Fruit fly (Drosophila melanogaster) whole organism, embryonic: ENCODE data around the gene CG32554.

ENCODE experiments used
- Aef1 ChIP-seq: fragments of 200-800 bp; sonication (Bioruptor generic); IDR thresholded peaks from 3 replicates; pipeline ENCODE4 v1.3.6; 2022; ENCODE audit warnings: missing biosample characterization, missing genetic modification characterization
- Awh ChIP-seq: fragments of 200-800 bp; sonication (Bioruptor generic); IDR thresholded peaks from 2 replicates; pipeline ENCODE4, ENCODE4 v1.3.6; 2022; ENCODE audit warnings: missing biosample characterization, missing genetic modification characterization
- B-H1 ChIP-seq: fragments of 200-800 bp; sonication (Bioruptor generic); IDR thresholded peaks from 3 replicates; pipeline ENCODE4 v1.3.6; 2022; ENCODE audit warnings: missing biosample characterization, missing genetic modification characterization
- Blimp-1 ChIP-seq: fragments of 200-800 bp; sonication (Bioruptor generic); optimal IDR thresholded peaks from 3 replicates; lab custom pipeline; 2018; ENCODE audit warnings: missing biosample characterization, missing genetic modification characterization, mild to moderate bottlenecking, moderate library complexity, missing genetic modification reagents
- CG10209 ChIP-seq: fragments of 200-800 bp; sonication (Bioruptor generic); optimal IDR thresholded peaks from 3 replicates; lab custom pipeline; 2017; ENCODE audit warnings: missing biosample characterization, mild to moderate bottlenecking, missing genetic modification characterization, missing genetic modification reagents
- CG11247 ChIP-seq: fragments of 200-800 bp; sonication (Bioruptor generic); IDR thresholded peaks from 2 replicates; pipeline ENCODE4 v1.3.6; 2022; ENCODE audit warnings: missing biosample characterization, missing genetic modification characterization
- CG11456 ChIP-seq: fragments of 200-800 bp; sonication (Bioruptor generic); IDR thresholded peaks from 3 replicates; pipeline ENCODE4 v1.3.6; 2022; ENCODE audit warnings: missing biosample characterization, missing genetic modification characterization
- CG11504 ChIP-seq: fragments of 200-800 bp; sonication (Bioruptor generic); optimal IDR thresholded peaks from 3 replicates; lab custom pipeline; 2019; ENCODE audit warnings: missing biosample characterization, mild to moderate bottlenecking, missing genetic modification characterization, moderate library complexity
- CG12155 ChIP-seq: fragments of 200-800 bp; sonication (Bioruptor generic); optimal IDR thresholded peaks from 3 replicates; lab custom pipeline; 2016; ENCODE audit warnings: missing biosample characterization, missing genetic modification characterization
- CG12299 ChIP-seq: fragments of 200-800 bp; sonication (Bioruptor generic); optimal IDR thresholded peaks from 2 replicates; lab custom pipeline; 2018; ENCODE audit warnings: missing biosample characterization, mild to moderate bottlenecking, missing genetic modification characterization
- CG13287 ChIP-seq: fragments of 200-800 bp; sonication (Bioruptor generic); IDR thresholded peaks from 2 replicates; pipeline ENCODE4 v1.3.6; 2022; ENCODE audit warnings: missing biosample characterization, missing genetic modification characterization; ENCODE audit not compliant: partially characterized antibody
- CG13775 ChIP-seq: fragments of 200-800 bp; sonication (Bioruptor generic); optimal IDR thresholded peaks from 3 replicates; lab custom pipeline; 2017; ENCODE audit warnings: missing biosample characterization, mild to moderate bottlenecking, missing genetic modification characterization
- CG14965 ChIP-seq: fragments of 200-800 bp; sonication (Bioruptor generic); optimal IDR thresholded peaks from 2 replicates; lab custom pipeline; 2016; ENCODE audit warnings: missing biosample characterization, missing genetic modification characterization, borderline replicate concordance
- CG15601 ChIP-seq: fragments of 200-800 bp; sonication (Bioruptor generic); optimal IDR thresholded peaks from 3 replicates; lab custom pipeline; 2019; ENCODE audit warnings: missing biosample characterization, mild to moderate bottlenecking, missing genetic modification characterization, moderate library complexity
- CG18262 ChIP-seq: fragments of 200-800 bp; optimal IDR thresholded peaks from 3 replicates; lab custom pipeline; 2019; ENCODE audit warnings: missing biosample characterization, mild to moderate bottlenecking, missing genetic modification characterization, moderate library complexity
- CG2678 ChIP-seq: fragments of 200-800 bp; sonication (Bioruptor generic); optimal IDR thresholded peaks from 3 replicates; lab custom pipeline; 2019; ENCODE audit warnings: missing biosample characterization, mild to moderate bottlenecking, missing genetic modification characterization, moderate library complexity
- CG30403 ChIP-seq: fragments of 200-800 bp; sonication (Bioruptor generic); optimal IDR thresholded peaks from 3 replicates; lab custom pipeline; 2016; ENCODE audit warnings: missing biosample characterization, missing genetic modification characterization
- CG31388 ChIP-seq: fragments of 200-800 bp; sonication (Bioruptor generic); optimal IDR thresholded peaks from 2 replicates; lab custom pipeline; 2016; ENCODE audit warnings: missing biosample characterization, missing genetic modification characterization
- CG32772 ChIP-seq: fragments of 200-800 bp; sonication (Bioruptor generic); IDR thresholded peaks from 2 replicates; pipeline ENCODE4 v1.3.6; 2022; ENCODE audit warnings: missing biosample characterization, missing genetic modification characterization
- CG33557 ChIP-seq: fragments of 200-800 bp; sonication (Bioruptor generic); optimal IDR thresholded peaks from 2 replicates; lab custom pipeline; 2019; ENCODE audit warnings: missing biosample characterization, mild to moderate bottlenecking, missing genetic modification characterization, moderate library complexity
- CG43689 ChIP-seq: fragments of 200-800 bp; sonication (Bioruptor generic); IDR thresholded peaks from 2 replicates; pipeline ENCODE4 v1.3.6; 2022; ENCODE audit warnings: missing biosample characterization, missing genetic modification characterization
- CG6813 ChIP-seq: fragments of 200-800 bp; sonication (Bioruptor generic); optimal IDR thresholded peaks from 2 replicates; lab custom pipeline; 2017; ENCODE audit warnings: missing biosample characterization, missing genetic modification characterization, mild to moderate bottlenecking, moderate library complexity, missing genetic modification reagents
- CG9817 ChIP-seq: fragments of 200-800 bp; sonication (Bioruptor generic); optimal IDR thresholded peaks from 2 replicates; lab custom pipeline; 2018; ENCODE audit warnings: missing biosample characterization, mild to moderate bottlenecking, missing genetic modification characterization, moderate library complexity
- D19B ChIP-seq: fragments of 200-800 bp; sonication (Bioruptor generic); optimal IDR thresholded peaks from 2 replicates; lab custom pipeline; 2017; ENCODE audit warnings: missing biosample characterization, mild to moderate bottlenecking, missing genetic modification characterization
- Dbx ChIP-seq: fragments of 200-800 bp; sonication (Bioruptor generic); IDR thresholded peaks from 3 replicates; pipeline ENCODE4 v1.3.6; 2022; ENCODE audit warnings: missing biosample characterization, missing genetic modification characterization
- Dip3 ChIP-seq: fragments of 200-800 bp; sonication (Bioruptor generic); optimal IDR thresholded peaks from 3 replicates; lab custom pipeline; 2016; ENCODE audit warnings: missing biosample characterization, missing genetic modification characterization
- E2f1 ChIP-seq: fragments of 200-800 bp; sonication (Bioruptor generic); IDR thresholded peaks from 2 replicates; pipeline ENCODE4 v1.3.6; 2022; ENCODE audit warnings: missing biosample characterization, missing genetic modification characterization
- Ets65A ChIP-seq: fragments of 200-800 bp; sonication (Bioruptor generic); peaks from one replicate; lab custom pipeline; 2016; ENCODE audit warnings: missing biosample characterization, missing genetic modification characterization
- Hr78 ChIP-seq, 2 experiments: fragments of 200-800 bp in 1 of 2; fragments of >200 bp in 1 of 2; sonication (Bioruptor generic) in 1 of 2; optimal IDR thresholded peaks; 2 replicates each; lab custom pipeline; 2017 to 2019; ENCODE audit warnings: missing biosample characterization in 2 of 2, missing genetic modification characterization in 2 of 2, mild to moderate bottlenecking in 1 of 2, moderate library complexity in 1 of 2
- MTF-1 ChIP-seq: fragments of 200-800 bp; sonication (Bioruptor generic); optimal IDR thresholded peaks from 2 replicates; lab custom pipeline; 2018; ENCODE audit warnings: missing biosample characterization, mild to moderate bottlenecking, missing genetic modification characterization, borderline replicate concordance
- Mad ChIP-seq: fragments of 200-800 bp; sonication (Bioruptor generic); optimal IDR thresholded peaks from 2 replicates; lab custom pipeline; 2016; ENCODE audit warnings: missing biosample characterization, missing genetic modification characterization
- Myb ChIP-seq: fragments of 200-800 bp; sonication (Bioruptor generic); optimal IDR thresholded peaks from 2 replicates; lab custom pipeline; 2016; ENCODE audit warnings: missing biosample characterization, missing genetic modification characterization
- NfI ChIP-seq: fragments of 200-800 bp; sonication (Bioruptor generic); optimal IDR thresholded peaks from 3 replicates; lab custom pipeline; 2018; ENCODE audit warnings: missing biosample characterization, mild to moderate bottlenecking, missing genetic modification characterization, moderate library complexity
- Optix ChIP-seq: fragments of 200-800 bp; sonication (Bioruptor generic); IDR thresholded peaks from 3 replicates; pipeline ENCODE4 v1.3.6; 2022; ENCODE audit warnings: missing biosample characterization, missing genetic modification characterization
- Rx ChIP-seq: fragments of 200-800 bp; sonication (Bioruptor generic); IDR thresholded peaks from 2 replicates; pipeline ENCODE4 v1.3.6; 2022; ENCODE audit warnings: missing biosample characterization, missing genetic modification characterization
- Ssrp ChIP-seq: fragments of 200-800 bp; sonication (Bioruptor generic); optimal IDR thresholded peaks from 2 replicates; lab custom pipeline; 2018; ENCODE audit warnings: missing biosample characterization, mild to moderate bottlenecking, missing genetic modification characterization, moderate library complexity
- Stat92E ChIP-seq, 3 experiments: fragments of >200 bp in 2 of 3; fragments of 200-800 bp in 1 of 3; sonication (Bioruptor generic) in 1 of 3; optimal IDR thresholded peaks; 2 replicates each; lab custom pipeline; 2017 to 2019; ENCODE audit warnings: missing biosample characterization in 3 of 3, missing genetic modification characterization in 3 of 3, mild to moderate bottlenecking in 1 of 3, moderate library complexity in 1 of 3
- cato ChIP-seq: fragments of 200-800 bp; sonication (Bioruptor generic); optimal IDR thresholded peaks from 2 replicates; lab custom pipeline; 2016; ENCODE audit warnings: missing biosample characterization, missing genetic modification characterization, borderline replicate concordance
- crol ChIP-seq: fragments of 200-800 bp; sonication (Bioruptor generic); IDR thresholded peaks from 2 replicates; pipeline ENCODE4 v1.3.6; 2022; ENCODE audit warnings: missing biosample characterization, missing genetic modification characterization
- dati ChIP-seq: fragments of 200-800 bp; sonication (Bioruptor generic); IDR thresholded peaks from 2 replicates; pipeline ENCODE4 v1.3.6; 2022; ENCODE audit warnings: missing biosample characterization, missing genetic modification characterization
- dmrt99B ChIP-seq: fragments of 200-800 bp; sonication (Bioruptor generic); optimal IDR thresholded peaks from 2 replicates; lab custom pipeline; 2018; ENCODE audit warnings: missing biosample characterization, mild to moderate bottlenecking, missing genetic modification characterization, moderate library complexity
- eyg ChIP-seq: fragments of 200-800 bp; sonication (Bioruptor generic); optimal IDR thresholded peaks from 3 replicates; lab custom pipeline; 2016; ENCODE audit warnings: missing biosample characterization, missing genetic modification characterization
- pros ChIP-seq: fragments of 200-800 bp; sonication (Bioruptor generic); optimal IDR thresholded peaks from 3 replicates; lab custom pipeline; 2019; ENCODE audit warnings: missing biosample characterization, mild to moderate bottlenecking, missing genetic modification characterization, moderate library complexity
- pum ChIP-seq: fragments of 200-800 bp; sonication (Bioruptor generic); optimal IDR thresholded peaks from 2 replicates; lab custom pipeline; 2016; ENCODE audit warnings: missing biosample characterization, missing genetic modification characterization
- tll ChIP-seq, 2 experiments: fragments of 200-800 bp in 1 of 2; fragments of >200 bp in 1 of 2; sonication (Bioruptor generic) in 1 of 2; optimal IDR thresholded peaks; 2 replicates each; lab custom pipeline; 2017 to 2019; ENCODE audit warnings: missing biosample characterization in 2 of 2, missing genetic modification characterization in 2 of 2, mild to moderate bottlenecking in 1 of 2, moderate library complexity in 1 of 2
- vfl ChIP-seq: fragments of 200-800 bp; sonication (Bioruptor generic); optimal IDR thresholded peaks from 2 replicates; lab custom pipeline; 2016; ENCODE audit warnings: missing biosample characterization, missing genetic modification characterization
- wdn ChIP-seq: fragments of 200-800 bp; sonication (Bioruptor generic); IDR thresholded peaks from 2 replicates; pipeline ENCODE4 v1.3.6; 2022; ENCODE audit warnings: missing biosample characterization, missing genetic modification characterization

CG32554 gene

DNA sequence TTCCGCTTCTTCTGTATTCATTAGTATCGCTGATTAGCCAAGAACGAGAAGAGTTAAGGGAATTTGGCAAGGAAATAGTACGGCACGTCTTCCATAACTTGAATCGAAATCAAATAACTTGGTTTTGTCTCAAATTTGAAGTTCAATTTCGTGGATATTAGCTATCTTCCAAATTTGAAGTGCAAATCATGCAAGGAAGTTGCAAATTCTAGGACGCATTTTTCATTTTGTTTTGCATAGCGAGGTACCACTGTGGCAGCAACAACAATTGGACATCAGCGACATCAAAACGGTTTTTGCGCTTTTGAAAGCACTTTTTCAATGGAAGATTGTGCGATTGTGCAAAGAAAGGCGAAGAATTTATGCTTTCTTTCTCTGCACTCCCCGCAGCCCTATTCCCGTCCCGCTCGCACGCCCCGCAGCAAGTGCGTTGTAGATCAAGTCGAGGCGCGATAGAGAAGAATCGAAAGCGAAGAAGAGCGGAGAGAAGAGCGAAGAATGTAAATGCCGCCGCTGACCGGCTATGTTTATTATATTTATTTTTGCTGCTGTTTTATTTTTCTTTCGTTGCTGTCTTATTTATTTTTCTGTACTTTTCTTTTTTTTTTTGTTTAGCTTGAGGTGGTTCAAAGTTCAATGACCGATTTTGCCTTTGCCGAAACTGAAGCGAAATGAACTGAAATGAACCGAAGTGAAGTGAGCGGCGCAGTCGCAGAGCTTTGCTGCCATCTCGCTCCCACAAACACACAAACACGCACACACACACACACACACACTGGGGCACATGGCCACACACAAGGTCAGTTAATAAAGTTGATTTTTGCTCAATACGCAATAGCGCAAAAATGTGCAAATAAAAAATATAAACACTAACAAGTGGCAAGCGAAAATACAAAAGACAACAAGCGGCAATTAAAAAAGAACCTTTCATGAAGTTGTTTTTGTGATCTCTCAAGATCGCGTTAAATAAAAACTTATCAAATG lies 28.9 kb upstream of the CG32554 start (continued):
- TF ChIP-seq Dbx (GFP tag; lab: Robert Waterston, UW) (peak; percentile 72; the same call in 2 of the 3 replicates), Myb (GFP tag; lab: Kevin White, UChicago) (peak; percentile 44), CG14965 (GFP tag; lab: Kevin White, UChicago) (no peak), CG6813 (no peak), NfI (GFP tag; lab: Kevin White, UChicago) (peak; percentile 51), Blimp-1 (peak; percentile 14), cato (GFP tag; lab: Kevin White, UChicago) (no peak), dati (no peak), Mad (no peak), E2f1 (GFP tag; lab: Robert Waterston, UW) (0 out of 2 replicates have a peak, but pooled peaks have one; percentile 8), CG43689 (GFP tag; lab: Robert Waterston, UW) (no peak), Rx (peak; percentile 39; the same call in 1 of the 2 replicates), Stat92E (GFP tag; optimal IDR thresholded peaks at IDR 0.05; lab: Kevin White, UChicago) (no peak), CG12299 (no peak), CG11247 (GFP tag; lab: Robert Waterston, UW) (peak; percentile 44; the same call in 1 of the 2 replicates), CG15601 (tag; lab: Kevin White, UChicago) (no peak), CG11456 (0 out of 3 replicates have a peak, but pooled peaks have one; percentile 67), CG13287 (GFP tag; lab: Robert Waterston, UW) (no peak), CG31388 (GFP tag; lab: Kevin White, UChicago) (no peak), B-H1 (peak; percentile 38; the same call in 1 of the 3 replicates), CG32772 (GFP tag; lab: Robert Waterston, UW) (peak; percentile 32; the same call in 1 of the 2 replicates), D19B (GFP tag; lab: Kevin White, UChicago) (peak; percentile 48), Ssrp (tag; lab: Kevin White, UChicago) (no peak), Awh (GFP tag; lab: Robert Waterston, UW) (no peak), MTF-1 (GFP tag; lab: Kevin White, UChicago) (no peak), wdn (GFP tag; lab: Robert Waterston, UW) (no peak), crol (peak; percentile 82), Ets65A (peak; percentile 92), Dip3 (GFP tag; lab: Kevin White, UChicago) (peak; percentile 82), CG9817 (tag; lab: Kevin White, UChicago) (peak; percentile 64), CG10209 (GFP tag; lab: Kevin White, UChicago) (peak; percentile 49), Hr78 (GFP tag; optimal IDR thresholded peaks at IDR 0.05; lab: Kevin White, UChicago) (no peak), Optix (peak; percentile 17; the same call in 1 of the 3 replicates), CG18262 (tag; lab: Kevin White, UChicago) (peak; percentile 22), CG30403 (peak; percentile 69), vfl (peak; percentile 28), dmrt99B (tag; lab: Kevin White, UChicago) (peak; percentile 59), tll (GFP tag; optimal IDR thresholded peaks at IDR 0.05; lab: Kevin White, UChicago) (no peak), Aef1 (GFP tag; lab: Robert Waterston, UW) (peak; percentile 63), CG12155 (GFP tag; lab: Kevin White, UChicago) (peak; percentile 58), CG13775 (peak; percentile 44), pros (GFP tag; lab: Kevin White, UChicago) (no peak), pum (peak; percentile 19), eyg (GFP tag; lab: Kevin White, UChicago) (no peak), CG2678 (tag; lab: Kevin White, UChicago) (peak; percentile 73), CG33557 (no peak), CG11504 (peak; percentile 68)
